Worm (Caenorhabditis elegans) whole organism, young adult: ENCODE measurements around the gene Y110A2AL.2.

ENCODE experiments used
- B0035.1 ChIP-seq: sonication (generic microtip); optimal IDR thresholded peaks from 2 replicates; lab custom pipeline; 2016; ENCODE audit warnings: missing genetic modification characterization, mild to moderate bottlenecking, missing compliant biosample characterization, missing genotype, missing genetic modification reagents
- C17E4.6 ChIP-seq: fragments of 200-800 bp; sonication (Bioruptor generic); IDR thresholded peaks from 2 replicates; pipeline ENCODE4 v1.3.6; 2022; ENCODE audit warnings: missing genetic modification reagents, missing genetic modification characterization, missing compliant biosample characterization
- D2030.7 ChIP-seq: fragments of 200-800 bp; sonication (Bioruptor generic); IDR thresholded peaks from 2 replicates; pipeline ENCODE4 v1.3.6; 2022; ENCODE audit warnings: missing genetic modification reagents, missing genetic modification characterization, missing compliant biosample characterization
- F22D6.2 ChIP-seq: sonication (generic microtip); optimal IDR thresholded peaks from 2 replicates; lab custom pipeline; 2016; ENCODE audit warnings: mild to moderate bottlenecking, missing genetic modification characterization, missing compliant biosample characterization
- F55B11.4 ChIP-seq: sonication (generic microtip); optimal IDR thresholded peaks from 2 replicates; lab custom pipeline; 2016; ENCODE audit warnings: missing compliant biosample characterization, missing genetic modification characterization, borderline replicate concordance; ENCODE audit not compliant: insufficient read depth
- T26A5.8 ChIP-seq: sonication (generic microtip); optimal IDR thresholded peaks from 2 replicates; lab custom pipeline; 2016; ENCODE audit warnings: missing genetic modification characterization, missing compliant biosample characterization
- Y67H2A.10 ChIP-seq: fragments of 200-800 bp; sonication (Bioruptor generic); conservative IDR thresholded peaks from 2 replicates; pipeline ENCODE4 v1.3.6; 2022; ENCODE audit warnings: missing genetic modification reagents, missing genetic modification characterization, missing compliant biosample characterization
- Y79H2A.3 ChIP-seq: fragments of 200-800 bp; sonication (Bioruptor generic); conservative IDR thresholded peaks from 2 replicates; pipeline ENCODE4 v1.3.6; 2022; ENCODE audit warnings: missing genetic modification reagents, missing genetic modification characterization, missing compliant biosample characterization
- ZK185.1 ChIP-seq: sonication (generic microtip); optimal IDR thresholded peaks from 2 replicates; lab custom pipeline; 2016; ENCODE audit warnings: mild to moderate bottlenecking, missing genetic modification characterization, missing compliant biosample characterization; ENCODE audit not compliant: poor library complexity, severe bottlenecking
- akir-1 ChIP-seq: fragments of 200-800 bp; sonication (Bioruptor generic); optimal IDR thresholded peaks from 2 replicates; lab custom pipeline; 2018; ENCODE audit warnings: mild to moderate bottlenecking, missing genetic modification characterization, moderate library complexity, missing compliant biosample characterization
- aptf-2 ChIP-seq: fragments of 200-800 bp; sonication (Bioruptor generic); conservative IDR thresholded peaks from 2 replicates; pipeline ENCODE4 v1.3.6; 2022; ENCODE audit warnings: missing genetic modification reagents, missing genetic modification characterization, missing compliant biosample characterization
- bed-1 ChIP-seq: fragments of 200-800 bp; sonication (Bioruptor generic); IDR thresholded peaks from 2 replicates; pipeline ENCODE4 v1.3.6; 2022; ENCODE audit warnings: missing genetic modification reagents, missing genetic modification characterization, missing compliant biosample characterization
- bed-2 ChIP-seq: fragments of 200-800 bp; sonication (Bioruptor generic); IDR thresholded peaks from 2 replicates; pipeline ENCODE4 v1.3.6; 2022; ENCODE audit warnings: missing genetic modification reagents, missing genetic modification characterization, missing compliant biosample characterization
- ceh-100 ChIP-seq: fragments of 200-800 bp; sonication (Bioruptor generic); IDR thresholded peaks from 2 replicates; pipeline ENCODE4 v1.3.6; 2022; ENCODE audit warnings: missing genetic modification reagents, missing genetic modification characterization, missing compliant biosample characterization
- ceh-27 ChIP-seq: fragments of 200-800 bp; sonication (Bioruptor generic); optimal IDR thresholded peaks from 2 replicates; lab custom pipeline; 2018; ENCODE audit warnings: mild to moderate bottlenecking, missing genetic modification characterization, moderate library complexity, missing compliant biosample characterization
- die-1 ChIP-seq: sonication (generic microtip); optimal IDR thresholded peaks from 2 replicates; lab custom pipeline; 2016; ENCODE audit warnings: missing genotype, mild to moderate bottlenecking, missing genetic modification characterization, missing compliant biosample characterization
- efl-1 ChIP-seq: fragments of 150-350 bp; optimal IDR thresholded peaks from 2 replicates; lab custom pipeline; 2014; ENCODE audit warnings: missing biosample characterization, missing genetic modification reagents, missing genetic modification characterization
- egl-18 ChIP-seq: fragments of 200-800 bp; sonication (Bioruptor generic); IDR thresholded peaks from 2 replicates; pipeline ENCODE4 v1.3.6; 2022; ENCODE audit warnings: missing genetic modification reagents, missing genetic modification characterization, missing compliant biosample characterization
- egl-44 ChIP-seq: fragments of 200-800 bp; sonication (Bioruptor generic); IDR thresholded peaks from 2 replicates; pipeline ENCODE4 v1.3.6; 2022; ENCODE audit warnings: missing genetic modification reagents, missing genetic modification characterization, missing compliant biosample characterization
- egrh-3 ChIP-seq: fragments of 200-800 bp; sonication (Bioruptor generic); IDR thresholded peaks from 2 replicates; pipeline ENCODE4 v1.3.6; 2022; ENCODE audit warnings: missing genetic modification reagents, missing genetic modification characterization, missing compliant biosample characterization
- ekl-4 ChIP-seq: fragments of 200-800 bp; sonication (Bioruptor generic); IDR thresholded peaks from 2 replicates; pipeline ENCODE4 v1.3.6; 2022; ENCODE audit warnings: missing genetic modification reagents, missing genetic modification characterization, missing compliant biosample characterization
- ets-4 ChIP-seq: fragments of 200-800 bp; sonication (Bioruptor generic); optimal IDR thresholded peaks from 2 replicates; lab custom pipeline; 2018; ENCODE audit warnings: mild to moderate bottlenecking, missing genetic modification characterization, missing compliant biosample characterization
- him-1 ChIP-seq: sonication (generic microtip); optimal IDR thresholded peaks from 2 replicates; lab custom pipeline; 2016; ENCODE audit warnings: missing genotype, missing genetic modification reagents, missing genetic modification characterization, missing compliant biosample characterization
- hlh-26 ChIP-seq: fragments of 200-800 bp; sonication (Bioruptor generic); conservative IDR thresholded peaks from 2 replicates; pipeline ENCODE4 v1.3.6; 2022; ENCODE audit warnings: missing genetic modification reagents, missing genetic modification characterization, missing compliant biosample characterization
- hmg-1.2 ChIP-seq: fragments of 200-800 bp; sonication (Bioruptor generic); IDR thresholded peaks from 2 replicates; pipeline ENCODE4 v1.3.6; 2022; ENCODE audit warnings: missing genetic modification reagents, missing genetic modification characterization, missing compliant biosample characterization
- hsf-1 ChIP-seq: fragments of 200-800 bp; sonication (Bioruptor generic); IDR thresholded peaks from 2 replicates; pipeline ENCODE4 v1.3.6; 2022; ENCODE audit warnings: missing genetic modification reagents, missing genetic modification characterization, missing compliant biosample characterization
- lag-1 ChIP-seq: fragments of 200-800 bp; sonication (Bioruptor generic); IDR thresholded peaks from 2 replicates; pipeline ENCODE4 v1.3.6; 2022; ENCODE audit warnings: missing genetic modification reagents, missing genetic modification characterization, missing compliant biosample characterization
- let-526 ChIP-seq: fragments of 200-800 bp; sonication (Bioruptor generic); IDR thresholded peaks from 2 replicates; pipeline ENCODE4 v1.3.6; 2022; ENCODE audit warnings: missing genetic modification reagents, missing genetic modification characterization, missing compliant biosample characterization
- mcd-1 ChIP-seq: fragments of 200-800 bp; sonication (Bioruptor generic); IDR thresholded peaks from 2 replicates; pipeline ENCODE4 v1.3.6; 2022; ENCODE audit warnings: missing genetic modification reagents, missing genetic modification characterization, missing compliant biosample characterization
- mes-4 ChIP-seq: sonication (generic microtip); optimal IDR thresholded peaks from 2 replicates; lab custom pipeline; 2016; ENCODE audit warnings: missing genotype, missing genetic modification characterization, missing compliant biosample characterization
- mxl-1 ChIP-seq: sonication (generic microtip); optimal IDR thresholded peaks from 2 replicates; lab custom pipeline; 2016; ENCODE audit warnings: missing genetic modification characterization, missing compliant biosample characterization
- rcor-1 ChIP-seq: fragments of 200-800 bp; sonication (Bioruptor generic); IDR thresholded peaks from 2 replicates; pipeline ENCODE4 v1.3.6; 2022; ENCODE audit warnings: missing genetic modification reagents, missing genetic modification characterization, missing compliant biosample characterization
- rec-8 ChIP-seq, 2 experiments: sonication (generic microtip); optimal IDR thresholded peaks; 2 replicates each; lab custom pipeline; 2016; ENCODE audit warnings: mild to moderate bottlenecking in 2 of 2, missing genetic modification characterization in 2 of 2, missing genetic modification reagents in 2 of 2, missing genotype in 2 of 2, missing biosample characterization in 1 of 2, missing compliant biosample characterization in 1 of 2, moderate library complexity in 1 of 2
- repo-1 ChIP-seq: sonication (generic microtip); optimal IDR thresholded peaks from 2 replicates; lab custom pipeline; 2017; ENCODE audit warnings: mild to moderate bottlenecking, missing genetic modification characterization, missing compliant biosample characterization
- sdz-38 ChIP-seq: sonication (generic microtip); optimal IDR thresholded peaks from 2 replicates; lab custom pipeline; 2016; ENCODE audit warnings: missing genotype, missing genetic modification characterization, missing compliant biosample characterization
- sea-2 ChIP-seq: fragments of 200-800 bp; sonication (Bioruptor generic); IDR thresholded peaks from 2 replicates; pipeline ENCODE4 v1.3.6; 2022; ENCODE audit warnings: missing genetic modification characterization, missing compliant biosample characterization
- snpc-1.3 ChIP-seq: sonication (generic microtip); optimal IDR thresholded peaks from 2 replicates; lab custom pipeline; 2017; ENCODE audit warnings: missing genetic modification characterization, mild to moderate bottlenecking, missing compliant biosample characterization, antibody characterized with exemption, moderate library complexity, missing genotype, missing genetic modification reagents; ENCODE audit not compliant: insufficient read depth
- snpc-4 ChIP-seq, 5 experiments: fragments of 150-350 bp in 1 of 5; sonication (generic microtip) in 4 of 5; optimal IDR thresholded peaks; 2 replicates each; lab custom pipeline; 2014 to 2018; ENCODE audit warnings: missing genetic modification characterization in 5 of 5, missing biosample characterization in 3 of 5, antibody characterized with exemption in 2 of 5, mild to moderate bottlenecking in 2 of 5, missing compliant biosample characterization in 2 of 5, missing genotype in 2 of 5, moderate library complexity in 2 of 5, missing genetic modification reagents in 1 of 5
- somi-1 ChIP-seq: fragments of 200-800 bp; sonication (Bioruptor generic); optimal IDR thresholded peaks from 2 replicates; lab custom pipeline; 2018; ENCODE audit warnings: mild to moderate bottlenecking, missing genetic modification characterization, missing compliant biosample characterization
- sptf-2 ChIP-seq: fragments of 200-800 bp; sonication (Bioruptor generic); optimal IDR thresholded peaks from 2 replicates; lab custom pipeline; 2018; ENCODE audit warnings: mild to moderate bottlenecking, missing genetic modification characterization, missing compliant biosample characterization
- tbp1 ChIP-seq: fragments of 200-800 bp; sonication (Bioruptor generic); optimal IDR thresholded peaks from 2 replicates; lab custom pipeline; 2018; ENCODE audit warnings: mild to moderate bottlenecking, missing genetic modification characterization, missing compliant biosample characterization
- tbx-9 ChIP-seq: sonication (generic microtip); optimal IDR thresholded peaks from 2 replicates; lab custom pipeline; 2016; ENCODE audit warnings: borderline replicate concordance, missing genetic modification characterization, inconsistent platforms, missing compliant biosample characterization
- tlf-1 ChIP-seq: fragments of 200-800 bp; sonication (Bioruptor generic); optimal IDR thresholded peaks from 2 replicates; lab custom pipeline; 2018; ENCODE audit warnings: mild to moderate bottlenecking, missing genetic modification characterization, missing compliant biosample characterization
- xnd-1 ChIP-seq: sonication (generic microtip); optimal IDR thresholded peaks from 2 replicates; lab custom pipeline; 2016; ENCODE audit warnings: missing genotype, missing genetic modification reagents, missing genetic modification characterization, missing compliant biosample characterization
- zfh-2 ChIP-seq: fragments of 200-800 bp; sonication (Bioruptor generic); conservative IDR thresholded peaks from 2 replicates; pipeline ENCODE4 v1.3.6; 2022; ENCODE audit warnings: missing genetic modification reagents, missing genetic modification characterization, missing compliant biosample characterization
- ztf-3 ChIP-seq: fragments of 200-800 bp; sonication (Bioruptor generic); optimal IDR thresholded peaks from 2 replicates; lab custom pipeline; 2018; ENCODE audit warnings: mild to moderate bottlenecking, missing genetic modification characterization, missing compliant biosample characterization

Gene Y110A2AL.2

DNA sequence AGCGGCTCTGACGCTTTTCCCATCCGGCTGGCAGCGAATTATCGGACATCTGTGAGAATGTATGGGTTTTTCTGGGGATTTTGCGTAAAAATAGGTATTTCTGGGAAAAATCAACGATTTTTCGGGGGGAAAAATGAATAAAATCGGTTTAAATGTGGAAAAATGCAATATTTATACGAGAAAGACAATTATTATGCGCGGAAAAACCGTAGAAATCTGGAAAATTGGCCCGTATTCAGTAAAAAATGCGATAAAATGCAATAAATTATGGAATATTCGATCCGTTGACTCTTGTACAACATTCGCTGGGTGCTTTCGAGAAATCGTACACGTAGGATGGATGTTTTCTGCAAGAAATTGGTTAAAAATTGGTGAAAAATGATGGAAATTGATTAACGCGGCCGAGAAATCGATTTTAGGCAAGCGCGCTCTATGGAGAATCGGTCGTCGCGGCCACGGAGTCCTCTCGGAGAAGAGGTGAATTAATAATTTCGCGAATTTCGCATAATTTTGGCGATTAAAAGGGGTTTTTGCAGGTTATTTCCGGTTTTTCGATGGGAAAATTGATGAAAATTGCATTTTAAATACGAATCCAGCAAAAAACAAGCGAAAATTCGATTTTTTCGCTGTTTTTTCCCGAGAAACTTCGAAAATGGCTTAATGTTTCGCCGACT lies 21.3 kb downstream of the Y110A2AL.2 start, which contains the start of gene pinn-1 (continued):
- TF ChIP-seq sea-2 (GFP tag; lab: Robert Waterston, UW) (no peak), snpc-1.3 (no peak), egrh-3 (peak; percentile 52; the same call in 1 of the 2 replicates), xnd-1 (tag; lab: Kevin White, UChicago) (peak; percentile 37), repo-1 (tag; lab: Kevin White, UChicago) (peak; percentile 56), B0035.1 (tag; lab: Kevin White, UChicago) (no peak), die-1 (no peak), tlf-1 (GFP tag; lab: Kevin White, UChicago) (peak; percentile 67), rcor-1 (GFP tag; lab: Robert Waterston, UW) (peak; percentile 91), hsf-1 (GFP tag; lab: Robert Waterston, UW) (peak; percentile 66; the same call in 1 of the 2 replicates), sdz-38 (tag; lab: Kevin White, UChicago) (no peak), mxl-1 (no peak), zfh-2 (GFP tag; lab: Robert Waterston, UW) (peak; percentile 49; the same call in 1 of the 2 replicates), F55B11.4 (tag; lab: Kevin White, UChicago) (no peak), bed-2 (GFP tag; lab: Robert Waterston, UW) (peak; percentile 97), somi-1 (GFP tag; lab: Kevin White, UChicago) (no peak), D2030.7 (GFP tag; lab: Robert Waterston, UW) (peak; percentile 90), egl-44 (GFP tag; lab: Robert Waterston, UW) (peak; percentile 68; the same call in 1 of the 2 replicates), ets-4 (GFP tag; lab: Kevin White, UChicago) (no peak), ceh-27 (peak; percentile 96), ZK185.1 (tag; lab: Kevin White, UChicago) (no peak), tbx-9 (tag; lab: Kevin White, UChicago) (no peak), efl-1 (GFP tag; lab: Kevin White, UChicago) (peak; percentile 52), Y67H2A.10 (GFP tag; lab: Robert Waterston, UW) (peak; percentile 70; the same call in 1 of the 2 replicates), snpc-4 (GFP tag; optimal IDR thresholded peaks at IDR 0.05; lab: Kevin White, UChicago) (no peak), snpc-4 (tag; optimal IDR thresholded peaks at IDR 0.05; lab: Kevin White, UChicago) (peak; percentile 29 to 76 (median 45)), T26A5.8 (tag; lab: Kevin White, UChicago) (no peak), C17E4.6 (GFP tag; lab: Robert Waterston, UW) (0 out of 2 replicates have a peak, but pooled peaks have one; percentile 37), bed-1 (GFP tag; lab: Robert Waterston, UW) (no peak), Y79H2A.3 (GFP tag; lab: Robert Waterston, UW) (no peak), akir-1 (GFP tag; lab: Kevin White, UChicago) (no peak), F22D6.2 (tag; lab: Kevin White, UChicago) (peak; percentile 66), egl-18 (GFP tag; lab: Robert Waterston, UW) (peak; percentile 50; the same call in 1 of the 2 replicates), ztf-3 (GFP tag; lab: Kevin White, UChicago) (no peak), sptf-2 (GFP tag; lab: Kevin White, UChicago) (peak; percentile 62), mes-4 (tag; lab: Kevin White, UChicago) (no peak), hlh-26 (GFP tag; lab: Robert Waterston, UW) (no peak), him-1 (tag; lab: Kevin White, UChicago) (peak; percentile 76), ceh-100 (GFP tag; lab: Robert Waterston, UW) (peak; percentile 85), rec-8 (tag; optimal IDR thresholded peaks at IDR 0.05; lab: Kevin White, UChicago) (peak; percentile 28 to 56), mcd-1 (GFP tag; lab: Robert Waterston, UW) (peak; percentile 99), let-526 (GFP tag; lab: Robert Waterston, UW) (peak; percentile 91), hmg-1.2 (GFP tag; lab: Robert Waterston, UW) (peak; percentile 58), lag-1 (GFP tag; lab: Robert Waterston, UW) (no peak), tbp1 (GFP tag; lab: Kevin White, UChicago) (peak; percentile 66), aptf-2 (GFP tag; lab: Robert Waterston, UW) (peak; percentile 75; the same call in 1 of the 2 replicates), ekl-4 (GFP tag; lab: Robert Waterston, UW) (peak; percentile 68)
